Worm (Caenorhabditis elegans): Measurements from ENCODE around the gene cyp-33C2.

Gene cyp-33C2

DNA sequence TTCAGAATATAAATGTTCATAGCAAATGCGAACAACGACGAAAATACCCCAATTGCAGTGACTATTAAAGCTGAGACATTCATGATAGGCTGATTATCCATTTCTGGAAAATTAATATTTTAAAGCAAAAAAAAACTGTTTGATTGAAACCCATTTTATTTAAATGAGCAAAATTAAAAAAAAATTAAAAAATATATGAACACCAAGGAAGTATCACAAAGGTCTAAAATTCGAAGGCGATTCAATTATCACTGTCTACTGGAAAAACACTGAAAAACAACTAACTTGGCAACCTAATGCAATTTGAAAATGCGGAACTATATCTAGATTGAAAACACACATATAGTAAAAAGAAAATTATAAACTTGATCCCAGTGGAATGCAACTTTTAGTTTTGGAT is 7.8 kb downstream of the cyp-33C2 start, which contains the start of gene srbc-42:
TSS of gene srbc-42 (minus strand) at position 101 of the 400 bp plus-strand sequence.
- TF ChIP-seq lsy-12 (tag; optimal IDR thresholded peaks at IDR 0.05) = no peak
- no peak for TF ChIP-seq aly-2 (tag; optimal IDR thresholded peaks at IDR 0.05)
- no peak for TF ChIP-seq pha-4 (tag; optimal IDR thresholded peaks at IDR 0.05)
- TF ChIP-seq elt-3 (tag; optimal IDR thresholded peaks at IDR 0.05) = no peak
- TF ChIP-seq nhr-12 (tag; optimal IDR thresholded peaks at IDR 0.05) = no peak
- TF ChIP-seq jun-1 (tag; optimal IDR thresholded peaks at IDR 0.05) = no peak
- TF ChIP-seq snpc-4 (tag; optimal IDR thresholded peaks at IDR 0.05) = no peak
- TF ChIP-seq ztf-4 (tag; optimal IDR thresholded peaks at IDR 0.05) = no peak
- TF ChIP-seq nhr-76 (tag; optimal IDR thresholded peaks at IDR 0.05) = no peak
- TF ChIP-seq lin-15B (tag; optimal IDR thresholded peaks at IDR 0.05) = no peak
- TF ChIP-seq ceh-82 (tag; optimal IDR thresholded peaks at IDR 0.05) = no peak
- no peak for TF ChIP-seq daf-12 (tag; optimal IDR thresholded peaks at IDR 0.05)
- no peak for TF ChIP-seq nhr-237 (tag; optimal IDR thresholded peaks at IDR 0.05)
- TF ChIP-seq fkh-10 (GFP tag; optimal IDR thresholded peaks at IDR 0.05) = no peak
- TF ChIP-seq egl-5 (tag; optimal IDR thresholded peaks at IDR 0.05) = no peak

DNA sequence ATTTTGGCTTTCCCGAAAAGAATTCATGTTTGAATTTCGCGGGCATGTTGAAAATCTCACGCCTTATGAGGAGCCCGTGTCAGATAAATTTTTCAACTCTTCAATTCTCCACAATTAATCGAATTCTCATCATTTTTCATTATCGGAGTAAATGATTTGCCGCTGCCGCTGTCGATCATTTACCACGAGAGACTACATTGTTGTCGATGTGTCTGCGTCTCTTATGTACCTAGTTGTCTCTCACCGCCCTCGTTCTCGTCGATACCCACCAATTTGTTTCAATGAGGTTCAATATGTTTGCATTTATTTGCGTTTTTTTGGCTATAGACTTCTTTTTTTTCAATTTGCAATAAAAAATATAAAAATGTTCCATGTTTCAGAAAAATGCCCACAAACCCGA is 8.8 kb downstream of the cyp-33C2 start, which contains the start of gene nhr-13:
TSS of gene nhr-13 (plus strand) at position 369 of the 400 bp plus-strand sequence.
- no peak for TF ChIP-seq egl-5 (tag; optimal IDR thresholded peaks at IDR 0.05)
- no peak for TF ChIP-seq nhr-67 (tag; optimal IDR thresholded peaks at IDR 0.05)
- TF ChIP-seq nhr-237 (tag; optimal IDR thresholded peaks at IDR 0.05) = no peak
- no peak for TF ChIP-seq mdl-1 (tag; optimal IDR thresholded peaks at IDR 0.05)
- TF ChIP-seq ceh-28 (tag; optimal IDR thresholded peaks at IDR 0.05) = no peak
- no peak for TF ChIP-seq ama-1 (optimal IDR thresholded peaks at IDR 0.05)
- no peak for TF ChIP-seq unc-39 (tag; optimal IDR thresholded peaks at IDR 0.05)
- no peak for TF ChIP-seq ZK546.5 (tag; optimal IDR thresholded peaks at IDR 0.05)
- TF ChIP-seq lsy-12 (tag; optimal IDR thresholded peaks at IDR 0.05) = no peak
- no peak for TF ChIP-seq lin-15B (tag; optimal IDR thresholded peaks at IDR 0.05)
- no peak for TF ChIP-seq tbx-2 (tag; optimal IDR thresholded peaks at IDR 0.05)
- TF ChIP-seq nhr-43 (tag; optimal IDR thresholded peaks at IDR 0.05; ENCODE audit: poor library complexity, severe bottlenecking) = no peak
- TF ChIP-seq sea-2 (GFP tag; optimal IDR thresholded peaks at IDR 0.05) = no peak
- no peak for TF ChIP-seq pqm-1 (tag; optimal IDR thresholded peaks at IDR 0.05)
- TF ChIP-seq mml-1 (tag; optimal IDR thresholded peaks at IDR 0.05) = no peak
- peak; percentile 4 for TF ChIP-seq nfya-1 (tag; optimal IDR thresholded peaks at IDR 0.05; ENCODE audit: insufficient read depth)
- no peak for TF ChIP-seq fos-1 (tag; optimal IDR thresholded peaks at IDR 0.05)
- TF ChIP-seq eor-1 (tag; optimal IDR thresholded peaks at IDR 0.05) = no peak
- TF ChIP-seq nhr-28 (tag; optimal IDR thresholded peaks at IDR 0.05) = no peak
- no peak for TF ChIP-seq egl-27 (tag; optimal IDR thresholded peaks at IDR 0.05)
- no peak for TF ChIP-seq nhr-76 (tag; optimal IDR thresholded peaks at IDR 0.05)
- no peak for TF ChIP-seq zag-1 (tag; optimal IDR thresholded peaks at IDR 0.05)
- TF ChIP-seq ceh-82 (tag; optimal IDR thresholded peaks at IDR 0.05) = no peak
- peak; percentile 42 for TF ChIP-seq elt-2 (tag; optimal IDR thresholded peaks at IDR 0.05)
- no peak for TF ChIP-seq nhr-23 (tag; optimal IDR thresholded peaks at IDR 0.05)
- no peak for TF ChIP-seq R02D3.7 (tag; optimal IDR thresholded peaks at IDR 0.05)
- TF ChIP-seq nhr-77 (tag; optimal IDR thresholded peaks at IDR 0.05) = no peak
- TF ChIP-seq elt-3 (tag; optimal IDR thresholded peaks at IDR 0.05) = no peak
- no peak for TF ChIP-seq ztf-4 (tag; optimal IDR thresholded peaks at IDR 0.05)
- no peak for TF ChIP-seq ceh-16 (tag; optimal IDR thresholded peaks at IDR 0.05)
- TF ChIP-seq ztf-11 (tag; optimal IDR thresholded peaks at IDR 0.05) = no peak
- TF ChIP-seq pha-4 (tag; optimal IDR thresholded peaks at IDR 0.05) = peak; percentile 9
- peak; percentile 14 for TF ChIP-seq skn-1 (tag; optimal IDR thresholded peaks at IDR 0.05)
- peak; percentile 30 for TF ChIP-seq hmg-11 (tag; optimal IDR thresholded peaks at IDR 0.05)
- TF ChIP-seq snpc-4 (tag; optimal IDR thresholded peaks at IDR 0.05) = no peak

DNA sequence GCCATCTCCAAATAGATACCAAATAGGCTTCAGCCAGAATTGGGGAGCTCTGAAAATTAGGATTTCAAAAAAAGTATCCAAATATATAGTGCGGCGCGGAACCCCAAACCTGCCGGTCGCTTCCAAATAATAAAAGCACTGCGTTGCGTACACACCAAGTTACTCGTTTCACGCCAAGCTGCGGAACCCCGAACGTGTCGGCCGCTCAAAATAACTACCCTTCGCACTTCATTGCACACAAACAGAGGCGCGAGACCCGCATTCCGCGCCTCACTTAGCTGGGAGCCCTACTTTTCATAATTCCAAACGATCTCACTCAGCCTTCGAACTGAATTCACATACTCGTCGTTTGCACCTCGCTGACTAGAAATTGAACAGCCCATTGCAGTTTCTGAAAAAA is 16.3 kb downstream of the cyp-33C2 start:
- TF ChIP-seq lsy-12 (tag; optimal IDR thresholded peaks at IDR 0.05) (no peak), elt-3 (tag; optimal IDR thresholded peaks at IDR 0.05) (no peak), nhr-12 (tag; optimal IDR thresholded peaks at IDR 0.05) (no peak), egl-5 (tag; optimal IDR thresholded peaks at IDR 0.05) (no peak), ztf-4 (tag; optimal IDR thresholded peaks at IDR 0.05) (no peak), nhr-77 (tag; optimal IDR thresholded peaks at IDR 0.05) (no peak), ceh-82 (tag; optimal IDR thresholded peaks at IDR 0.05) (no peak), mml-1 (tag; optimal IDR thresholded peaks at IDR 0.05) (no peak), nfya-1 (tag; optimal IDR thresholded peaks at IDR 0.05; ENCODE audit: insufficient read depth) (no peak), nhr-23 (tag; optimal IDR thresholded peaks at IDR 0.05) (no peak), pha-4 (tag; optimal IDR thresholded peaks at IDR 0.05) (no peak), lin-39 (tag; optimal IDR thresholded peaks at IDR 0.05) (no peak), zag-1 (tag; optimal IDR thresholded peaks at IDR 0.05) (no peak), ZK546.5 (tag; optimal IDR thresholded peaks at IDR 0.05) (no peak), egl-27 (tag; optimal IDR thresholded peaks at IDR 0.05) (no peak)

All from whole organism, L3 larva.